Worm (Caenorhabditis elegans) whole organism, midembryonic: ENCODE results near the gene eif-2A.

Experiments
- T22C8.4 ChIP-seq: fragments of 200-800 bp; sonication (Bioruptor generic); IDR thresholded peaks from 2 replicates; pipeline ENCODE4 v1.3.6; 2022; ENCODE audit warnings: missing genetic modification characterization, missing compliant biosample characterization
- cog-1 ChIP-seq: sonication (generic microtip); optimal IDR thresholded peaks from 2 replicates; lab custom pipeline; 2016; ENCODE audit warnings: missing genetic modification characterization, missing compliant biosample characterization
- flt-1 ChIP-seq: fragments of 200-800 bp; sonication (Bioruptor generic); IDR thresholded peaks from 2 replicates; pipeline ENCODE4 v1.3.6; 2022; ENCODE audit warnings: missing genetic modification characterization, missing compliant biosample characterization
- klf-2 ChIP-seq: fragments of 200-800 bp; sonication (Bioruptor generic); conservative IDR thresholded peaks from 2 replicates; pipeline ENCODE4 v1.3.6; 2022; ENCODE audit warnings: missing genetic modification reagents, missing genetic modification characterization, missing compliant biosample characterization
- med-1 ChIP-seq: sonication (generic microtip); optimal IDR thresholded peaks from 2 replicates; lab custom pipeline; 2017; ENCODE audit warnings: missing genetic modification characterization, mild to moderate bottlenecking, missing compliant biosample characterization, antibody characterized with exemption, missing genetic modification reagents; ENCODE audit not compliant: insufficient read depth
- ref-1 ChIP-seq: fragments of 200-800 bp; sonication (Bioruptor generic); conservative IDR thresholded peaks from 2 replicates; pipeline ENCODE4 v1.3.6; 2022; ENCODE audit warnings: missing genetic modification reagents, missing genetic modification characterization, missing compliant biosample characterization
- tab-1 ChIP-seq: fragments of 200-800 bp; sonication (Bioruptor generic); IDR thresholded peaks from 2 replicates; pipeline ENCODE4 v1.3.6; 2022; ENCODE audit warnings: missing genetic modification characterization, missing compliant biosample characterization
- ztf-29 ChIP-seq: fragments of 200-800 bp; sonication (Bioruptor generic); IDR thresholded peaks from 2 replicates; pipeline ENCODE4 v1.3.6; 2022; ENCODE audit warnings: missing genetic modification reagents, missing genetic modification characterization, missing compliant biosample characterization

DNA sequence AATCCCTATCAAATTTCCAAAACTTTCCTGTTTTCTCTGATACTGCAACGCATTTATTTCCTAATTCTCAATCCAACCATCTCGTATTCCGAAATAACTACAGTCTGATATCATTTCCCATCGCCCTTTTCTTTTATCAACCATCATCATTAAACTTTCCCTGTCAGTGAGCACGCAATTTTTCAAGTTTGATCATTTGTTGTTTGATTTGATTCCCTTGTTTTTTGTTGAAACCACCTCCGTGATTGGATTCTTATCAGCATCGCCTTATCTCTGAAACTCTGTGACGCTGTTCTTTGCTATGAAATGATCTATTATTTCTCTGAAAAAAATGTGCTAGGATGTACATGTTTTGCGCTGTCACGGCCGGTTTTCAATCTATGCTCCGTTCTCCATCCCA lies 13.6 kb upstream of the eif-2A start:
- TF ChIP-seq flt-1 (GFP tag; lab: Robert Waterston, UW) (no peak), klf-2 (GFP tag; lab: Robert Waterston, UW) (no peak), T22C8.4 (GFP tag; lab: Robert Waterston, UW) (no peak), tab-1 (GFP tag; lab: Robert Waterston, UW) (no peak), ztf-29 (no peak), ref-1 (GFP tag; lab: Robert Waterston, UW) (no peak), med-1 (GFP tag; lab: Kevin White, UChicago) (no peak), cog-1 (tag; lab: Kevin White, UChicago) (no peak)
